Fruit fly (Drosophila melanogaster) whole organism, wandering third instar larva: ENCODE measurements around the gene CG16985.

Experiments used
- Abd-B ChIP-seq: fragments of >200 bp; optimal IDR thresholded peaks from 2 replicates; lab custom pipeline; 2017; ENCODE audit warnings: missing biosample characterization, missing genetic modification characterization
- CrebA ChIP-seq: fragments of 200-800 bp; sonication (Bioruptor generic); optimal IDR thresholded peaks from 2 replicates; lab custom pipeline; 2016; ENCODE audit warnings: missing biosample characterization, mild to moderate bottlenecking, missing genetic modification characterization, borderline replicate concordance
- Hr78 ChIP-seq: fragments of >200 bp; optimal IDR thresholded peaks from 2 replicates; lab custom pipeline; 2017; ENCODE audit warnings: missing biosample characterization, missing genetic modification characterization
- Hr83 ChIP-seq: fragments of 200-300 bp; sonication (Bioruptor generic); optimal IDR thresholded peaks from 2 replicates; lab custom pipeline; 2016; ENCODE audit warnings: missing biosample characterization, mild to moderate bottlenecking, missing genetic modification characterization, moderate library complexity; ENCODE audit not compliant: poor library complexity, severe bottlenecking
- Sp1 ChIP-seq: fragments of 200-800 bp; sonication (Bioruptor generic); optimal IDR thresholded peaks from 3 replicates; lab custom pipeline; 2019; ENCODE audit warnings: missing biosample characterization, mild to moderate bottlenecking, missing genetic modification characterization, moderate library complexity
- h ChIP-seq: fragments of 200-800 bp; sonication (Bioruptor generic); optimal IDR thresholded peaks from 3 replicates; lab custom pipeline; 2016; ENCODE audit warnings: missing biosample characterization, mild to moderate bottlenecking, missing genetic modification characterization
- jim ChIP-seq: fragments of 175-275, 200-325 bp; sonication (Bioruptor generic); optimal IDR thresholded peaks from 2 replicates; lab custom pipeline; 2016; ENCODE audit warnings: missing biosample characterization, mild to moderate bottlenecking, missing genetic modification characterization
- psq ChIP-seq: fragments of 200-800 bp; sonication (Bioruptor generic); optimal IDR thresholded peaks from 3 replicates; lab custom pipeline; 2017; ENCODE audit warnings: missing biosample characterization, mild to moderate bottlenecking, missing genetic modification characterization, moderate library complexity
- rgr ChIP-seq: fragments of 200-800 bp; sonication (Bioruptor generic); optimal IDR thresholded peaks from 3 replicates; lab custom pipeline; 2016; ENCODE audit warnings: missing biosample characterization, mild to moderate bottlenecking, missing genetic modification characterization
- sv ChIP-seq: fragments of 200-800 bp; sonication (Bioruptor generic); optimal IDR thresholded peaks from 3 replicates; lab custom pipeline; 2016; ENCODE audit warnings: missing biosample characterization, missing genetic modification characterization
- usp ChIP-seq: fragments of >200 bp; optimal IDR thresholded peaks from 2 replicates; lab custom pipeline; 2017; ENCODE audit warnings: missing biosample characterization, missing genetic modification characterization
- woc ChIP-seq: sonication (Bioruptor generic); optimal IDR thresholded peaks from 2 replicates; lab custom pipeline; 2016; ENCODE audit warnings: missing biosample characterization, mild to moderate bottlenecking, missing genetic modification characterization

DNA sequence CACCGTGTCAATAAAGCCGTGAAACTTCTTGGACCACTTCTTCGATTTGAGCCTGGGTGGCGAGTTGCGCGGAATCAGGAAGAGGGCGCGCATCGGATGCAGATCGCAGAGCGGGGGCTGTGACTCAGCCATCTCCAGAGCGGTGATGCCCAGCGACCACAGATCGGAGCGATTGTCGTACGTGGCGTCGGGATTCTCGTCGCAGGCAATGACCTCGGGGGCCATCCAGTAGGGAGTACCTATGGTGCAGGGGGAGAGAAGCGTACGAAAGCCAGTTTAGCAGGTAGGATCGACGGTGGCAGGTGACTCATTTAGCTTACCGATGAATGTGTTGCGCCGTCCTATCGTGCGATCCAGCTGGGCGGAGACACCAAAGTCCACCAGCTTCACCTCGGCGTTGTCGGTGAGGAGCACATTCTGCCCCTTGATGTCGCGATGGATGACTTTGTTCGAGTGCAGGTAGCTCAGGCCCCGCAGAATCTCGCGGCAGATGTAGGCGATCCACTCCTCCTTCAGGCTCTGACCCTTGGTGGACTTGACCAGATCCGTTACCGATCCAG, 32.0 kb upstream of the CG16985 start:
- TF ChIP-seq Hr78 (GFP tag; lab: Kevin White, UChicago) (no peak), Hr83 (GFP tag; lab: Kevin White, UChicago) (no peak), sv (GFP tag; lab: Kevin White, UChicago) (no peak), jim (GFP tag; lab: Kevin White, UChicago) (no peak), woc (no peak), psq (GFP tag; lab: Kevin White, UChicago) (no peak), rgr (GFP tag; lab: Kevin White, UChicago) (no peak), h (no peak), usp (GFP tag; lab: Kevin White, UChicago) (no peak), CrebA (GFP tag; lab: Kevin White, UChicago) (no peak), Abd-B (no peak), Sp1 (GFP tag; lab: Kevin White, UChicago) (no peak)
